Fruit fly (Drosophila melanogaster) whole organism, pupa: ENCODE results near the gene eya.

ENCODE experiments used
- CG10348 ChIP-seq: fragments of 200-800 bp; sonication (Bioruptor generic); IDR thresholded peaks from 2 replicates; pipeline ENCODE4 v1.3.6; 2022; ENCODE audit warnings: missing biosample characterization, missing genetic modification characterization
- CG12605 ChIP-seq: fragments of 200-800 bp; sonication (Bioruptor generic); IDR thresholded peaks from 2 replicates; pipeline ENCODE4 v1.3.6; 2022; ENCODE audit warnings: missing biosample characterization, missing genetic modification characterization
- CG13204 ChIP-seq: fragments of 200-800 bp; sonication (Bioruptor generic); optimal IDR thresholded peaks from 2 replicates; lab custom pipeline; 2018; ENCODE audit warnings: missing biosample characterization, mild to moderate bottlenecking, missing genetic modification characterization, moderate library complexity
- CG14655 ChIP-seq: fragments of 200-800 bp; sonication (Bioruptor generic); optimal IDR thresholded peaks from 3 replicates; lab custom pipeline; 2017; ENCODE audit warnings: mild to moderate bottlenecking, missing biosample characterization, missing genetic modification reagents, missing genetic modification characterization
- CG15710 ChIP-seq: fragments of 200-800 bp; sonication (Bioruptor generic); optimal IDR thresholded peaks from 2 replicates; lab custom pipeline; 2018; ENCODE audit warnings: missing biosample characterization, mild to moderate bottlenecking, missing genetic modification characterization, moderate library complexity
- CG17806 ChIP-seq: fragments of 200-800 bp; sonication (Bioruptor generic); optimal IDR thresholded peaks from 2 replicates; lab custom pipeline; 2018; ENCODE audit warnings: missing biosample characterization, mild to moderate bottlenecking, missing genetic modification characterization, moderate library complexity
- CG32121 ChIP-seq: fragments of 200-800 bp; sonication (Bioruptor generic); IDR thresholded peaks from 2 replicates; pipeline ENCODE4 v1.3.6; 2022; ENCODE audit warnings: missing biosample characterization, missing genetic modification characterization
- CG34367 ChIP-seq: fragments of 200-800 bp; sonication (Bioruptor generic); optimal IDR thresholded peaks from 2 replicates; lab custom pipeline; 2018; ENCODE audit warnings: missing biosample characterization, mild to moderate bottlenecking, missing genetic modification characterization
- CG4496 ChIP-seq: fragments of 200-800 bp; sonication (Bioruptor generic); IDR thresholded peaks from 3 replicates; pipeline ENCODE4 v1.3.6; 2022; ENCODE audit warnings: missing biosample characterization, missing genetic modification characterization
- CG8159 ChIP-seq: fragments of 200-800 bp; sonication (Bioruptor generic); optimal IDR thresholded peaks from 3 replicates; lab custom pipeline; 2018; ENCODE audit warnings: missing biosample characterization, mild to moderate bottlenecking, missing genetic modification characterization, moderate library complexity
- CG8301 ChIP-seq: fragments of 200-800 bp; sonication (Bioruptor generic); optimal IDR thresholded peaks from 2 replicates; lab custom pipeline; 2018; ENCODE audit warnings: missing biosample characterization, mild to moderate bottlenecking, missing genetic modification characterization
- CG9948 ChIP-seq: fragments of 200-800 bp; sonication (Bioruptor generic); optimal IDR thresholded peaks from 2 replicates; lab custom pipeline; 2018; ENCODE audit warnings: missing biosample characterization, mild to moderate bottlenecking, missing genetic modification characterization, moderate library complexity
- D1 ChIP-seq: fragments of 200-800 bp; sonication (Bioruptor generic); optimal IDR thresholded peaks from 2 replicates; lab custom pipeline; 2018; ENCODE audit warnings: missing biosample characterization, mild to moderate bottlenecking, missing genetic modification characterization, moderate library complexity
- EcR ChIP-seq: fragments of 200-800 bp; sonication (Bioruptor generic); optimal IDR thresholded peaks from 3 replicates; lab custom pipeline; 2019; ENCODE audit warnings: missing biosample characterization, missing genetic modification characterization, mild to moderate bottlenecking, moderate library complexity, missing genetic modification reagents
- Ets98B ChIP-seq: fragments of 200-800 bp; sonication (Bioruptor generic); IDR thresholded peaks from 2 replicates; pipeline ENCODE4 v1.3.6; 2022; ENCODE audit warnings: missing biosample characterization, missing genetic modification characterization
- Pif1A ChIP-seq: fragments of 200-800 bp; sonication (Bioruptor generic); optimal IDR thresholded peaks from 3 replicates; lab custom pipeline; 2016; ENCODE audit warnings: missing biosample characterization, missing genetic modification characterization
- Pif1B ChIP-seq: fragments of 200-800 bp; sonication (Bioruptor generic); optimal IDR thresholded peaks from 3 replicates; lab custom pipeline; 2016; ENCODE audit warnings: missing biosample characterization, missing genetic modification characterization
- Snoo ChIP-seq: fragments of 200-800 bp; sonication (Bioruptor generic); optimal IDR thresholded peaks from 3 replicates; lab custom pipeline; 2017; ENCODE audit warnings: missing biosample characterization, mild to moderate bottlenecking, missing genetic modification characterization, inconsistent platforms
- fd96Ca ChIP-seq: fragments of 200-800 bp; sonication (Bioruptor generic); IDR thresholded peaks from 3 replicates; pipeline ENCODE4 v1.3.6; 2022; ENCODE audit warnings: missing biosample characterization, missing genetic modification characterization
- gl ChIP-seq: fragments of 200-800 bp; sonication (Bioruptor generic); optimal IDR thresholded peaks from 2 replicates; lab custom pipeline; 2018; ENCODE audit warnings: missing biosample characterization, mild to moderate bottlenecking, missing genetic modification characterization
- rn ChIP-seq: fragments of 200-800 bp; sonication (Bioruptor generic); IDR thresholded peaks from 2 replicates; pipeline ENCODE4 v1.3.6; 2022; ENCODE audit warnings: missing biosample characterization, missing genetic modification characterization

eya gene

DNA sequence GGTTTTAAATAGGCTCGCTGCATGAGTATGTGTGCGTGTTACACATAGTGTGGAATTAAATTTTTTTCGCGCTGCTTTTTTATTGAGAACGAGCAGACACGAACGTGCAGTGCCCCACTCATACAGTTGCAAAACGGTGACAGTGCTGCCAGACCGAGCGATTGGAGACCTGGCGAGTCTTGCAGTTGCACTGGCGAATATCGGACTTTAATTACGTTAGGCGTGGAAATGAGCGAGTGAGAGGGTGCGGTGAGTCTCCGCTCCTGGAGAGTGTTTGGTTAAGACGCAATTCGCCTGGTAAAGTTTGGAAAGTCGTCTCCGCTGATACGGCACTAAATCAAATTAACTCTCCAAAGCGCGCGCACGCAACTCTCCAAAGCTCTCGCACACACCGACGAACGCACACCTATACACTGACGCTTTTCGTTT, 65.5 kb downstream of the eya start:
- TF ChIP-seq Pif1B (no peak), Pif1A (GFP tag; lab: Kevin White, UChicago) (no peak), CG14655 (no peak), CG12605 (GFP tag; lab: Robert Waterston, UW) (no peak), D1 (tag; lab: Kevin White, UChicago) (no peak), CG4496 (GFP tag; lab: Robert Waterston, UW) (0 out of 3 replicates have a peak, but pooled peaks have one; percentile 9), CG10348 (no peak), CG15710 (tag; lab: Kevin White, UChicago) (no peak), CG8301 (tag; lab: Kevin White, UChicago) (no peak), rn (GFP tag; lab: Robert Waterston, UW) (no peak), Ets98B (GFP tag; lab: Robert Waterston, UW) (peak; percentile 35), fd96Ca (GFP tag; lab: Robert Waterston, UW) (0 out of 3 replicates have a peak, but pooled peaks have one; percentile 17), Snoo (tag; lab: Kevin White, UChicago) (no peak), gl (tag; lab: Kevin White, UChicago) (no peak), CG32121 (0 out of 2 replicates have a peak, but pooled peaks have one; percentile 29), CG8159 (no peak), CG9948 (tag; lab: Kevin White, UChicago) (no peak), CG34367 (tag; lab: Kevin White, UChicago) (no peak)

dm6 chr2L:6480212-6480994, 66.4 kb downstream of the eya start, which contains the start of the genes Sec61alpha and Daxx:
Gene Sec61alpha, minus strand, starts transcription at chr2L:6480575.
Gene Daxx, plus strand, starts transcription at chr2L:6480929.
- TF ChIP-seq CG8301 (tag; lab: Kevin White, UChicago) (peak; percentile 71), CG4496 (GFP tag; lab: Robert Waterston, UW) (peak; percentile 78), rn (GFP tag; lab: Robert Waterston, UW) (peak; percentile 56; the same call in 1 of the 2 replicates), CG12605 (GFP tag; lab: Robert Waterston, UW) (peak; percentile 19; the same call in 1 of the 2 replicates), Pif1B (no peak), CG9948 (tag; lab: Kevin White, UChicago) (peak; percentile 75), EcR (GFP tag; lab: Kevin White, UChicago) (no peak), CG17806 (peak; percentile 78), gl (tag; lab: Kevin White, UChicago) (no peak), CG13204 (GFP tag; lab: Kevin White, UChicago) (no peak), CG15710 (tag; lab: Kevin White, UChicago) (peak; percentile 78), CG32121 (peak; percentile 65; the same call in 1 of the 2 replicates), Ets98B (GFP tag; lab: Robert Waterston, UW) (peak; percentile 74), CG10348 (no peak), Snoo (tag; lab: Kevin White, UChicago) (peak; percentile 63), CG8159 (peak; percentile 77), Pif1A (GFP tag; lab: Kevin White, UChicago) (no peak), fd96Ca (GFP tag; lab: Robert Waterston, UW) (peak; percentile 78), CG14655 (no peak), CG34367 (tag; lab: Kevin White, UChicago) (peak; percentile 72), D1 (tag; lab: Kevin White, UChicago) (no peak)

DNA sequence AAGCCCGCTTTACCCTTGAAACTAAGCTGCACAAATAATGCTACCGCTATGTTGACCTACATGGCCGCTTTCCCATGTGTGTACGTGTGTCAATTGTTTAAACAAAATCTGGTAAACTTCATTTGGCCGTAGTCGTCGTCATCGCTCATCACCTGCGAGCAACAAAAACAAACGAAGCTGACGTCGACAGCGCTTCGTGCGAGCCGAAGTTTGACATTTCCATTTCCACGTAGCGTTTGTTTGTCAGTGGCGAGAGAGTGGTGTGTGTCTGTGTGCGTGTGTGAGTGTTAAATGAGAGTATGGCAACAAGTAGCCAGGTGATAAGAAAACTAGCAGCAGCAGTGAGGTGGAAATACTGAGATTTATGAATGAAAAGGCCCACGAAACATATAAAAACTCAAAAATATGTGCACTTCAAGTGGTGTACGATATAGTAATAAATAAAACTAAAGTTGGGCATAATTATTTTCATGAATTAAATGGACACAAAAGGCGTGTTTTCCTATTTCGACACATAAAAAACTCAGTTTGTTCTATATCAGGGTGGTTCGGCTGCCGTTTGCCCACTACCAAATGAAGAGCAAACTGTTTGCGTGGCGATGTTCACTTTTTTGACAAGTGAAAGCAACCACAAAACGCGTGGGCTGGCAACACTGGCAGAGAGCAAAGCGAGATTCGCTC, 67.4 kb downstream of the eya start:
- TF ChIP-seq CG34367 (tag; lab: Kevin White, UChicago), result no peak
- peak; percentile 55 for TF ChIP-seq CG12605 (GFP tag; lab: Robert Waterston, UW)
- peak; percentile 5 for TF ChIP-seq EcR (GFP tag; lab: Kevin White, UChicago)
- peak; percentile 25 for TF ChIP-seq CG14655
- TF ChIP-seq CG8301 (tag; lab: Kevin White, UChicago), result peak; percentile 14
